Worm (Caenorhabditis elegans) whole organism, young adult: ENCODE data around the gene F13A2.9.

ENCODE experiments used
- B0035.1 ChIP-seq: sonication (generic microtip); optimal IDR thresholded peaks from 2 replicates; lab custom pipeline; 2016; ENCODE audit warnings: missing genetic modification characterization, mild to moderate bottlenecking, missing compliant biosample characterization, missing genotype, missing genetic modification reagents
- B0336.3 ChIP-seq: fragments of 200-800 bp; sonication (Bioruptor generic); IDR thresholded peaks from 2 replicates; pipeline ENCODE4 v1.3.6; 2022; ENCODE audit warnings: missing genetic modification characterization, missing compliant biosample characterization
- C06A6.2 ChIP-seq: fragments of 200-800 bp; sonication (Bioruptor generic); conservative IDR thresholded peaks from 2 replicates; pipeline ENCODE4 v1.3.6; 2022; ENCODE audit warnings: missing genetic modification characterization, missing compliant biosample characterization
- F10E7.11 ChIP-seq: sonication (generic microtip); optimal IDR thresholded peaks from 2 replicates; lab custom pipeline; 2017; ENCODE audit warnings: mild to moderate bottlenecking, missing genetic modification characterization, moderate library complexity, missing compliant biosample characterization
- F39B2.1 ChIP-seq: fragments of 200-800 bp; sonication (Bioruptor generic); IDR thresholded peaks from 2 replicates; pipeline ENCODE4 v1.3.6; 2022; ENCODE audit warnings: missing genetic modification reagents, missing genetic modification characterization, missing compliant biosample characterization
- K12H6.12 ChIP-seq: fragments of 200-800 bp; sonication (Bioruptor generic); optimal IDR thresholded peaks from 2 replicates; lab custom pipeline; 2018; ENCODE audit warnings: mild to moderate bottlenecking, missing genetic modification characterization, missing compliant biosample characterization
- ZK185.1 ChIP-seq: sonication (generic microtip); optimal IDR thresholded peaks from 2 replicates; lab custom pipeline; 2016; ENCODE audit warnings: mild to moderate bottlenecking, missing genetic modification characterization, missing compliant biosample characterization; ENCODE audit not compliant: poor library complexity, severe bottlenecking
- akir-1 ChIP-seq: fragments of 200-800 bp; sonication (Bioruptor generic); optimal IDR thresholded peaks from 2 replicates; lab custom pipeline; 2018; ENCODE audit warnings: mild to moderate bottlenecking, missing genetic modification characterization, moderate library complexity, missing compliant biosample characterization
- aptf-3 ChIP-seq: fragments of 200-800 bp; sonication (Bioruptor generic); IDR thresholded peaks from 2 replicates; pipeline ENCODE4 v1.3.6; 2022; ENCODE audit warnings: missing genetic modification characterization, missing compliant biosample characterization
- attf-5 ChIP-seq: fragments of 200-800 bp; sonication (Bioruptor generic); optimal IDR thresholded peaks from 2 replicates; lab custom pipeline; 2018; ENCODE audit warnings: mild to moderate bottlenecking, missing genetic modification characterization, missing compliant biosample characterization
- attf-6 ChIP-seq: fragments of 200-800 bp; sonication (Bioruptor generic); IDR thresholded peaks from 2 replicates; pipeline ENCODE4 v1.3.6; 2022; ENCODE audit warnings: missing genetic modification reagents, missing genetic modification characterization, missing compliant biosample characterization
- ccch-3 ChIP-seq: fragments of 200-800 bp; sonication (Bioruptor generic); optimal IDR thresholded peaks from 2 replicates; lab custom pipeline; 2018; ENCODE audit warnings: mild to moderate bottlenecking, missing genetic modification characterization, missing compliant biosample characterization
- ceh-100 ChIP-seq: fragments of 200-800 bp; sonication (Bioruptor generic); IDR thresholded peaks from 2 replicates; pipeline ENCODE4 v1.3.6; 2022; ENCODE audit warnings: missing genetic modification reagents, missing genetic modification characterization, missing compliant biosample characterization
- ceh-58 ChIP-seq: fragments of 200-800 bp; sonication (Bioruptor generic); IDR thresholded peaks from 2 replicates; pipeline ENCODE4 v1.3.6; 2022; ENCODE audit warnings: missing genetic modification characterization, missing compliant biosample characterization
- dox-1 ChIP-seq: fragments of 200-800 bp; sonication (Bioruptor generic); IDR thresholded peaks from 2 replicates; pipeline ENCODE4 v1.3.6; 2022; ENCODE audit warnings: missing genetic modification reagents, missing genetic modification characterization, missing compliant biosample characterization
- dpff-1 ChIP-seq: sonication (generic microtip); optimal IDR thresholded peaks from 2 replicates; lab custom pipeline; 2017; ENCODE audit warnings: mild to moderate bottlenecking, missing genetic modification characterization, missing compliant biosample characterization
- dpl-1 ChIP-seq: fragments of 150-350 bp; optimal IDR thresholded peaks from 2 replicates; lab custom pipeline; 2014; ENCODE audit warnings: missing biosample characterization, missing genetic modification reagents, missing genetic modification characterization
- egl-44 ChIP-seq: fragments of 200-800 bp; sonication (Bioruptor generic); IDR thresholded peaks from 2 replicates; pipeline ENCODE4 v1.3.6; 2022; ENCODE audit warnings: missing genetic modification reagents, missing genetic modification characterization, missing compliant biosample characterization
- hmg-1.2 ChIP-seq: fragments of 200-800 bp; sonication (Bioruptor generic); IDR thresholded peaks from 2 replicates; pipeline ENCODE4 v1.3.6; 2022; ENCODE audit warnings: missing genetic modification reagents, missing genetic modification characterization, missing compliant biosample characterization
- hsf-1 ChIP-seq: fragments of 200-800 bp; sonication (Bioruptor generic); IDR thresholded peaks from 2 replicates; pipeline ENCODE4 v1.3.6; 2022; ENCODE audit warnings: missing genetic modification reagents, missing genetic modification characterization, missing compliant biosample characterization
- let-526 ChIP-seq: fragments of 200-800 bp; sonication (Bioruptor generic); IDR thresholded peaks from 2 replicates; pipeline ENCODE4 v1.3.6; 2022; ENCODE audit warnings: missing genetic modification reagents, missing genetic modification characterization, missing compliant biosample characterization
- let-607 ChIP-seq, 2 experiments: fragments of 200-800 bp in 1 of 2; sonication (Bioruptor generic) in 1 of 2; sonication (generic microtip) in 1 of 2; optimal IDR thresholded peaks; 2 replicates each; lab custom pipeline; 2016 to 2018; ENCODE audit warnings: mild to moderate bottlenecking in 2 of 2, missing compliant biosample characterization in 2 of 2, missing genetic modification characterization in 2 of 2, moderate library complexity in 2 of 2, missing genotype in 1 of 2
- lin-54 ChIP-seq: fragments of 200-800 bp; sonication (Bioruptor generic); optimal IDR thresholded peaks from 2 replicates; lab custom pipeline; 2018; ENCODE audit warnings: mild to moderate bottlenecking, missing genetic modification characterization, missing compliant biosample characterization
- lir-1 ChIP-seq: fragments of 200-800 bp; sonication (Bioruptor generic); conservative IDR thresholded peaks from 2 replicates; pipeline ENCODE4 v1.3.6; 2022; ENCODE audit warnings: missing genetic modification reagents, missing genetic modification characterization, missing compliant biosample characterization
- lsl-1 ChIP-seq: fragments of 200-800 bp; sonication (Bioruptor generic); optimal IDR thresholded peaks from 2 replicates; lab custom pipeline; 2018; ENCODE audit warnings: mild to moderate bottlenecking, missing genetic modification characterization, moderate library complexity, missing compliant biosample characterization
- madf-3 ChIP-seq: fragments of 200-800 bp; sonication (Bioruptor generic); IDR thresholded peaks from 2 replicates; pipeline ENCODE4 v1.3.6; 2022; ENCODE audit warnings: missing genetic modification reagents, missing genetic modification characterization, missing compliant biosample characterization
- mcd-1 ChIP-seq: fragments of 200-800 bp; sonication (Bioruptor generic); IDR thresholded peaks from 2 replicates; pipeline ENCODE4 v1.3.6; 2022; ENCODE audit warnings: missing genetic modification reagents, missing genetic modification characterization, missing compliant biosample characterization
- mes-4 ChIP-seq: sonication (generic microtip); optimal IDR thresholded peaks from 2 replicates; lab custom pipeline; 2016; ENCODE audit warnings: missing genotype, missing genetic modification characterization, missing compliant biosample characterization
- nhr-179 ChIP-seq: sonication (generic microtip); optimal IDR thresholded peaks from 2 replicates; lab custom pipeline; 2016; ENCODE audit warnings: mild to moderate bottlenecking, missing genetic modification characterization, missing compliant biosample characterization
- pbrm-1 ChIP-seq: fragments of 200-800 bp; sonication (Bioruptor generic); IDR thresholded peaks from 2 replicates; pipeline ENCODE4 v1.3.6; 2022; ENCODE audit warnings: missing genetic modification reagents, missing genetic modification characterization, missing compliant biosample characterization
- rcor-1 ChIP-seq: fragments of 200-800 bp; sonication (Bioruptor generic); IDR thresholded peaks from 2 replicates; pipeline ENCODE4 v1.3.6; 2022; ENCODE audit warnings: missing genetic modification reagents, missing genetic modification characterization, missing compliant biosample characterization
- repo-1 ChIP-seq: sonication (generic microtip); optimal IDR thresholded peaks from 2 replicates; lab custom pipeline; 2017; ENCODE audit warnings: mild to moderate bottlenecking, missing genetic modification characterization, missing compliant biosample characterization
- snpc-3.4 ChIP-seq: sonication (generic microtip); optimal IDR thresholded peaks from 2 replicates; lab custom pipeline; 2017; ENCODE audit warnings: missing genetic modification characterization, mild to moderate bottlenecking, missing compliant biosample characterization, antibody characterized with exemption, moderate library complexity, missing genotype, missing genetic modification reagents
- sptf-2 ChIP-seq: fragments of 200-800 bp; sonication (Bioruptor generic); optimal IDR thresholded peaks from 2 replicates; lab custom pipeline; 2018; ENCODE audit warnings: mild to moderate bottlenecking, missing genetic modification characterization, missing compliant biosample characterization
- tbx-9 ChIP-seq: sonication (generic microtip); optimal IDR thresholded peaks from 2 replicates; lab custom pipeline; 2016; ENCODE audit warnings: borderline replicate concordance, missing genetic modification characterization, inconsistent platforms, missing compliant biosample characterization
- zfh-2 ChIP-seq: fragments of 200-800 bp; sonication (Bioruptor generic); conservative IDR thresholded peaks from 2 replicates; pipeline ENCODE4 v1.3.6; 2022; ENCODE audit warnings: missing genetic modification reagents, missing genetic modification characterization, missing compliant biosample characterization
- zim-3 ChIP-seq: sonication (generic microtip); optimal IDR thresholded peaks from 2 replicates; lab custom pipeline; 2017; ENCODE audit warnings: mild to moderate bottlenecking, missing genetic modification characterization, moderate library complexity, missing compliant biosample characterization
- ztf-3 ChIP-seq: fragments of 200-800 bp; sonication (Bioruptor generic); optimal IDR thresholded peaks from 2 replicates; lab custom pipeline; 2018; ENCODE audit warnings: mild to moderate bottlenecking, missing genetic modification characterization, missing compliant biosample characterization

Gene F13A2.9

DNA sequence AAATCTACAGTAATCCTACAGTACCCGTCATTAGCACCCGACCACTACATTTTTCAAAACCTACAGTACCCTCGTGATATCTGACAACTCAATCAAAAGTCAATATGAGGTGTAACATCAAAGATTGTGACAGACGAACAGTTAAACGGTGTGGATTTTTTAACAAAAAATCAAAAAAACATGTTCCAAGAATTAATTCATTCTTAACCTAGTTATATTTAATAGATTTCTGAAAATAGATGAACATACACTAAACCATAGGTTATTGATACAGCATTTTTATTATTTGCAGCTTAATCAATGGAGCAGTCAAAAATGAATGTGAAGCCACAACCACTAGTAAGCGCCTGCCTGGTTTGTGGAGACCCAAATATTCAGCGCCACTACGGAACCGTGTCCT, 20.2 kb upstream of the F13A2.9 start, which contains the start of gene nhr-118:
TSS of gene nhr-118 (plus strand) at position 301 of the 400 bp plus-strand sequence.
- no peak for TF ChIP-seq ceh-58 (GFP tag; lab: Robert Waterston, UW)

ce11 chrV:4401865-4402264, 14.6 kb upstream of the F13A2.9 start, which contains the start of gene F13A2.5:
Gene F13A2.5, minus strand, starts transcription at chrV:4401965.
- no peak for TF ChIP-seq nhr-179
- no peak for TF ChIP-seq snpc-3.4 (tag; lab: Kevin White, UChicago)
- no peak for TF ChIP-seq pbrm-1 (GFP tag; lab: Robert Waterston, UW)

ce11 chrV:4400118-4400517, 12.8 kb upstream of the F13A2.9 start, which contains the start of gene F13A2.4:
Gene F13A2.4, minus strand, starts transcription at chrV:4400218.
- TF ChIP-seq ztf-3 (GFP tag; lab: Kevin White, UChicago): no peak
- no peak for TF ChIP-seq let-526
- no peak for TF ChIP-seq aptf-3 (GFP tag; lab: Robert Waterston, UW)
- TF ChIP-seq dpl-1: no peak
- no peak for TF ChIP-seq lsl-1
- TF ChIP-seq mes-4 (tag; lab: Kevin White, UChicago): no peak
- no peak for TF ChIP-seq sptf-2 (GFP tag; lab: Kevin White, UChicago)

DNA sequence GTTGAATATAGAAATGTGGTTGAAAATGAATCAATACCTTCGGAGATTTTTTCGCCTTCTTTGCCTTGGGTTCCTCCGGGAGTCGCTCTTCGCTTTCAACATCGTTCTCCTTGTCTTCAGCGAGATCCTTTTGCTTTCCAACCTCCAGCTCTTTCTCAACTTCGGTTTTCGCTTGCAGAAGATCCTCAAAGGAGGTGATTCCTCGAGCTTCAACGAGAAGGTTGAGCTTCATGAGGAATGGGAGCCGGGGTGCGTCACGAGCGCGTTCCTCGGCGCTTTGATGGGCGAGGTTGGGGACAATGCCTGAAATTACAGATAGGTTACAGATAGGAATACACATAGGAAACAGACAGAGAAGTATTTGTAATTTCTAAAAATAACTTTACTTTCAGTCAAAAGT, 11.6 kb upstream of the F13A2.9 start:
- TF ChIP-seq F39B2.1 (GFP tag; lab: Robert Waterston, UW): no peak
- no peak for TF ChIP-seq attf-5
- TF ChIP-seq zfh-2 (GFP tag; lab: Robert Waterston, UW): peak; percentile 65
- no peak for TF ChIP-seq tbx-9 (tag; lab: Kevin White, UChicago)

ce11 chrV:4398127-4398526, 10.8 kb upstream of the F13A2.9 start:
- TF ChIP-seq akir-1 (GFP tag; lab: Kevin White, UChicago) (no peak), tbx-9 (tag; lab: Kevin White, UChicago) (no peak), attf-6 (GFP tag; lab: Robert Waterston, UW) (no peak), C06A6.2 (GFP tag; lab: Robert Waterston, UW) (no peak), repo-1 (tag; lab: Kevin White, UChicago) (no peak)

ce11 chrV:4396257-4396656, 9.0 kb upstream of the F13A2.9 start, which contains the start of gene F13A2.3:
Gene F13A2.3, minus strand, starts transcription at chrV:4396357.
- TF ChIP-seq B0336.3 (GFP tag; lab: Robert Waterston, UW) (no peak), rcor-1 (GFP tag; lab: Robert Waterston, UW) (no peak), egl-44 (no peak), lsl-1 (no peak), B0035.1 (tag; lab: Kevin White, UChicago) (no peak), repo-1 (tag; lab: Kevin White, UChicago) (no peak), F10E7.11 (tag; lab: Kevin White, UChicago) (no peak)

- TF ChIP-seq dox-1 (GFP tag; lab: Robert Waterston, UW): no peak
- no peak for TF ChIP-seq lsl-1
- no peak for TF ChIP-seq hmg-1.2 (GFP tag; lab: Robert Waterston, UW)
- no peak for TF ChIP-seq attf-5
- no peak for TF ChIP-seq mcd-1 (GFP tag; lab: Robert Waterston, UW)
- TF ChIP-seq K12H6.12 (tag; lab: Kevin White, UChicago): no peak
- no peak for TF ChIP-seq lir-1
- TF ChIP-seq ceh-100: no peak
- TF ChIP-seq hsf-1: no peak
- TF ChIP-seq madf-3 (GFP tag; lab: Robert Waterston, UW): no peak
- TF ChIP-seq lin-54 (GFP tag; lab: Kevin White, UChicago): no peak
- TF ChIP-seq let-607 (tag; optimal IDR thresholded peaks at IDR 0.05; lab: Kevin White, UChicago): no peak
- no peak for TF ChIP-seq ZK185.1 (tag; lab: Kevin White, UChicago)
- no peak for TF ChIP-seq ccch-3 (GFP tag; lab: Kevin White, UChicago)
- TF ChIP-seq zim-3: no peak
- no peak for TF ChIP-seq dpff-1 (tag; lab: Kevin White, UChicago)
Measured at ce11 chrV:4387916-4388315, 614 bp upstream of the F13A2.9 start.
